Worm (Caenorhabditis elegans) whole organism, L3 larva: ENCODE measurements around the gene H39E20.1.

ENCODE experiments used
- R02D3.7 ChIP-seq: fragments of 150-350 bp; optimal IDR thresholded peaks from 2 replicates; lab custom pipeline; 2014; ENCODE audit warnings: missing biosample characterization, missing genetic modification characterization
- ZK546.5 ChIP-seq: sonication (generic microtip); optimal IDR thresholded peaks from 2 replicates; lab custom pipeline; 2017; ENCODE audit warnings: missing biosample characterization, missing genetic modification characterization
- aly-2 ChIP-seq: fragments of 150-350 bp; optimal IDR thresholded peaks from 2 replicates; lab custom pipeline; 2014; ENCODE audit warnings: missing biosample characterization, missing genetic modification characterization
- ama-1 ChIP-seq: fragments of 150-350 bp; optimal IDR thresholded peaks from 2 replicates; lab custom pipeline; 2018
- ceh-16 ChIP-seq: sonication (generic microtip); optimal IDR thresholded peaks from 2 replicates; lab custom pipeline; 2017; ENCODE audit warnings: missing biosample characterization, missing genetic modification characterization
- ceh-28 ChIP-seq: fragments of 150-350 bp; optimal IDR thresholded peaks from 2 replicates; lab custom pipeline; 2014; ENCODE audit warnings: missing biosample characterization, missing genetic modification reagents, missing genetic modification characterization
- ceh-82 ChIP-seq: fragments of 150-350 bp; optimal IDR thresholded peaks from 2 replicates; lab custom pipeline; 2014; ENCODE audit warnings: missing biosample characterization, missing genetic modification characterization
- ceh-9 ChIP-seq: sonication (generic microtip); optimal IDR thresholded peaks from 2 replicates; lab custom pipeline; 2018; ENCODE audit warnings: missing biosample characterization, missing genetic modification characterization
- daf-12 ChIP-seq: fragments of 150-350 bp; optimal IDR thresholded peaks from 2 replicates; lab custom pipeline; 2014; ENCODE audit warnings: missing biosample characterization, missing genetic modification reagents, missing genetic modification characterization
- egl-27 ChIP-seq: sonication (generic microtip); optimal IDR thresholded peaks from 4 replicates; lab custom pipeline; 2017; ENCODE audit warnings: missing biosample characterization, missing genetic modification reagents, missing genetic modification characterization
- egl-5 ChIP-seq: fragments of 150-350 bp; optimal IDR thresholded peaks from 2 replicates; lab custom pipeline; 2017; ENCODE audit warnings: missing biosample characterization, missing genetic modification reagents, missing genetic modification characterization, inconsistent platforms
- elt-1 ChIP-seq: fragments of 150-350 bp; optimal IDR thresholded peaks from 2 replicates; lab custom pipeline; 2014; ENCODE audit warnings: missing biosample characterization, missing genetic modification characterization
- elt-2 ChIP-seq: sonication (generic microtip); optimal IDR thresholded peaks from 2 replicates; lab custom pipeline; 2016; ENCODE audit warnings: missing genetic modification reagents, mild to moderate bottlenecking, missing genetic modification characterization, missing compliant biosample characterization
- elt-3 ChIP-seq, 3 experiments: fragments of 150-350 bp in 1 of 3; sonication (generic microtip) in 2 of 3; optimal IDR thresholded peaks; 2 replicates in 2 of 3; 4 replicates in 1 of 3; lab custom pipeline; 2014 to 2017; ENCODE audit warnings: missing biosample characterization in 3 of 3, missing genetic modification characterization in 3 of 3
- eor-1 ChIP-seq, 2 experiments: fragments of 150-350 bp; optimal IDR thresholded peaks; 2 replicates each; lab custom pipeline; 2014 to 2018; ENCODE audit warnings: missing biosample characterization in 2 of 2, missing genetic modification characterization in 2 of 2
- fkh-10 ChIP-seq: sonication (generic microtip); optimal IDR thresholded peaks from 2 replicates; lab custom pipeline; 2017; ENCODE audit warnings: missing biosample characterization, missing genetic modification reagents, missing genetic modification characterization
- fkh-2 ChIP-seq: fragments of 150-350 bp; optimal IDR thresholded peaks from 2 replicates; lab custom pipeline; 2014; ENCODE audit warnings: missing biosample characterization, missing genetic modification reagents, missing genetic modification characterization
- fos-1 ChIP-seq: fragments of 150-350 bp; optimal IDR thresholded peaks from 2 replicates; lab custom pipeline; 2014; ENCODE audit warnings: missing biosample characterization, missing genetic modification characterization
- hmg-11 ChIP-seq: sonication (generic microtip); optimal IDR thresholded peaks from 2 replicates; lab custom pipeline; 2016; ENCODE audit warnings: missing genetic modification characterization, missing compliant biosample characterization
- jun-1 ChIP-seq: fragments of 150-350 bp; optimal IDR thresholded peaks from 2 replicates; lab custom pipeline; 2014; ENCODE audit warnings: missing biosample characterization, missing genetic modification reagents, missing genetic modification characterization
- lin-15B ChIP-seq: fragments of 150-350 bp; optimal IDR thresholded peaks from 2 replicates; lab custom pipeline; 2014; ENCODE audit warnings: missing biosample characterization, missing genetic modification characterization
- lin-39 ChIP-seq: fragments of 150-350 bp; optimal IDR thresholded peaks from 2 replicates; lab custom pipeline; 2018; ENCODE audit warnings: missing biosample characterization, missing genetic modification reagents, missing genetic modification characterization
- lsy-12 ChIP-seq: sonication (generic microtip); optimal IDR thresholded peaks from 2 replicates; lab custom pipeline; 2016; ENCODE audit warnings: mild to moderate bottlenecking, missing genetic modification characterization, missing compliant biosample characterization
- mdl-1 ChIP-seq: fragments of 150-350 bp; optimal IDR thresholded peaks from 2 replicates; lab custom pipeline; 2014; ENCODE audit warnings: missing biosample characterization, missing genetic modification characterization
- mml-1 ChIP-seq: fragments of 150-350 bp; sonication (generic microtip); optimal IDR thresholded peaks from 3 replicates; lab custom pipeline; 2014; ENCODE audit warnings: missing biosample characterization, missing genetic modification characterization
- nfya-1 ChIP-seq: sonication (generic microtip); optimal IDR thresholded peaks from 2 replicates; lab custom pipeline; 2017; ENCODE audit warnings: missing genetic modification characterization, mild to moderate bottlenecking, missing compliant biosample characterization, antibody characterized with exemption, moderate library complexity; ENCODE audit not compliant: insufficient read depth
- nhr-11 ChIP-seq: fragments of 150-350 bp; optimal IDR thresholded peaks from 2 replicates; lab custom pipeline; 2014; ENCODE audit warnings: missing biosample characterization, missing genetic modification characterization
- nhr-12 ChIP-seq: fragments of 150-350 bp; optimal IDR thresholded peaks from 2 replicates; lab custom pipeline; 2014; ENCODE audit warnings: missing biosample characterization, missing genetic modification characterization
- nhr-23 ChIP-seq: fragments of 150-350 bp; optimal IDR thresholded peaks from 2 replicates; lab custom pipeline; 2014; ENCODE audit warnings: missing biosample characterization, missing genetic modification reagents, missing genetic modification characterization
- nhr-237 ChIP-seq: fragments of 150-350 bp; optimal IDR thresholded peaks from 2 replicates; lab custom pipeline; 2014; ENCODE audit warnings: missing biosample characterization, missing genetic modification characterization
- nhr-25 ChIP-seq: sonication (generic microtip); optimal IDR thresholded peaks from 2 replicates; lab custom pipeline; 2017; ENCODE audit warnings: missing biosample characterization, missing genetic modification characterization
- nhr-28 ChIP-seq: fragments of 150-350 bp; optimal IDR thresholded peaks from 2 replicates; lab custom pipeline; 2014; ENCODE audit warnings: missing biosample characterization, missing genetic modification characterization
- nhr-43 ChIP-seq: sonication (generic microtip); optimal IDR thresholded peaks from 2 replicates; lab custom pipeline; 2016; ENCODE audit warnings: mild to moderate bottlenecking, missing genetic modification characterization, missing compliant biosample characterization; ENCODE audit not compliant: poor library complexity, severe bottlenecking
- nhr-67 ChIP-seq: fragments of 150-350 bp; optimal IDR thresholded peaks from 2 replicates; lab custom pipeline; 2014; ENCODE audit warnings: missing biosample characterization, missing genetic modification characterization
- nhr-76 ChIP-seq: fragments of 150-350 bp; sonication (generic microtip); optimal IDR thresholded peaks from 5 replicates; lab custom pipeline; 2014; ENCODE audit warnings: missing biosample characterization, missing genetic modification characterization
- nhr-77 ChIP-seq: fragments of 150-350 bp; optimal IDR thresholded peaks from 2 replicates; lab custom pipeline; 2014; ENCODE audit warnings: missing biosample characterization, missing genetic modification characterization
- pha-4 ChIP-seq: fragments of 150-350 bp; optimal IDR thresholded peaks from 2 replicates; lab custom pipeline; 2014; ENCODE audit warnings: missing biosample characterization, missing genetic modification reagents, missing genetic modification characterization
- pqm-1 ChIP-seq: fragments of 150-350 bp; optimal IDR thresholded peaks from 2 replicates; lab custom pipeline; 2017; ENCODE audit warnings: missing biosample characterization, missing genetic modification characterization, inconsistent platforms
- sea-2 ChIP-seq: fragments of 150-350 bp; sonication (generic microtip); optimal IDR thresholded peaks from 4 replicates; lab custom pipeline; 2014; ENCODE audit warnings: missing biosample characterization, missing genetic modification reagents, missing genetic modification characterization
- skn-1 ChIP-seq: fragments of 150-350 bp; optimal IDR thresholded peaks from 2 replicates; lab custom pipeline; 2014; ENCODE audit warnings: missing biosample characterization, missing genetic modification characterization
- snpc-4 ChIP-seq: fragments of 150-350 bp; optimal IDR thresholded peaks from 2 replicates; lab custom pipeline; 2014; ENCODE audit warnings: missing biosample characterization, missing genetic modification characterization
- tbx-2 ChIP-seq: sonication (generic microtip); optimal IDR thresholded peaks from 2 replicates; lab custom pipeline; 2016; ENCODE audit warnings: mild to moderate bottlenecking, missing genetic modification characterization, missing compliant biosample characterization
- unc-39 ChIP-seq: sonication (generic microtip); optimal IDR thresholded peaks from 4 replicates; lab custom pipeline; 2017; ENCODE audit warnings: missing biosample characterization, missing genetic modification characterization
- unc-62 ChIP-seq: fragments of 150-350 bp; sonication (generic microtip); optimal IDR thresholded peaks from 4 replicates; lab custom pipeline; 2014; ENCODE audit warnings: missing biosample characterization, missing genetic modification reagents, missing genetic modification characterization
- zag-1 ChIP-seq: fragments of 150-350 bp; optimal IDR thresholded peaks from 2 replicates; lab custom pipeline; 2014; ENCODE audit warnings: missing biosample characterization, missing genetic modification characterization
- ztf-11 ChIP-seq: fragments of 150-350 bp; optimal IDR thresholded peaks from 2 replicates; lab custom pipeline; 2014; ENCODE audit warnings: missing biosample characterization, missing genetic modification characterization
- ztf-4 ChIP-seq: fragments of 150-350 bp; optimal IDR thresholded peaks from 2 replicates; lab custom pipeline; 2014; ENCODE audit warnings: missing biosample characterization, missing genetic modification characterization

H39E20.1 gene

ce11 chrX:1397516-1397915 lies at the start of gene H39E20.1:
Gene H39E20.1, minus strand, starts transcription at chrX:1397616.
- TF ChIP-seq jun-1 (tag; lab: Kevin White, UChicago) (no peak), nhr-67 (tag; lab: Kevin White, UChicago) (no peak)

DNA sequence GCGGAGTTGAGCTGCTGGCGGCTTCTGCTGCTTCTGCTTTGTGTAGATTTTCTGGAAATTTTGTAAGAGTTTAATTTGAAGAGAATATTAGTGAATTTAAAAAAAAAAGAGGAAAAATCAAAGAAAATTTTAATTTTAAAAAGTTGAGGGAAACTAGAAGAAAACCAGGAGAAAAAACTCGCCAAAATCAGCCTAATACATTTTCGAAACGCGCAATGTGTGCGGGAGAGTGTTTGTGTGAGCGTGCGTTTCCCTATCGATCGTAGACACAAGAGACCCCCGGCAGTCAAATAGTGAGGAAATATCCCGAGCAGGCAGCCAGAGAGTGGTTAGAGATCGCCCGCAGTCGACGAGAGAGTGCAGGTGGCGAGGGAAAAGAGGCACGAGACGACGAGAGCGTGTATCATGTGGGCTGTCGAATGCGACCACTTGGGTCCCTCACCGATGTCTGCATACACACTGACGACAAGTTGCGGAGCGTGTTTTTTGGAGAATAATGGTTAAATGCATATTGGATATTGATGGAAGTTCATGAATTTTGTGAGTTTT lies 49.3 kb upstream of the H39E20.1 start, which contains the start of gene zfp-3:
Gene zfp-3 (minus strand): TSS at position 51 of the 549 bp plus-strand sequence.
- TF ChIP-seq pqm-1 (tag; lab: Kevin White, UChicago), result peak; percentile 81
- peak; percentile 87 for TF ChIP-seq tbx-2
- peak; percentile 88 for TF ChIP-seq fkh-10
- peak; percentile 83 for TF ChIP-seq lsy-12 (tag; lab: Kevin White, UChicago)
- no peak for TF ChIP-seq nhr-237 (tag; lab: Kevin White, UChicago)
- peak; percentile 91 for TF ChIP-seq skn-1 (tag; lab: Kevin White, UChicago)
- TF ChIP-seq fos-1, result peak; percentile 73
- TF ChIP-seq egl-5 (tag; lab: Kevin White, UChicago), result peak; percentile 79
- no peak for TF ChIP-seq eor-1 (tag; optimal IDR thresholded peaks at IDR 0.05; lab: Kevin White, UChicago)
- TF ChIP-seq lin-15B (tag; lab: Kevin White, UChicago), result peak; percentile 87
- TF ChIP-seq nhr-12 (tag; lab: Kevin White, UChicago), result no peak
- TF ChIP-seq jun-1 (tag; lab: Kevin White, UChicago), result peak; percentile 98
- TF ChIP-seq egl-27 (tag; lab: Kevin White, UChicago), result peak; percentile 89
- TF ChIP-seq ztf-4 (tag; lab: Kevin White, UChicago), result no peak
- TF ChIP-seq nhr-23 (tag; lab: Kevin White, UChicago), result peak; percentile 93
- TF ChIP-seq nhr-77 (tag; lab: Kevin White, UChicago), result peak; percentile 77
- TF ChIP-seq mdl-1 (tag; lab: Kevin White, UChicago), result peak; percentile 91
- TF ChIP-seq ama-1 (lab: Kevin White, UChicago), result peak; percentile 62
- no peak for TF ChIP-seq nhr-76 (tag; lab: Kevin White, UChicago)
- no peak for TF ChIP-seq ceh-9 (tag; lab: Kevin White, UChicago)
- TF ChIP-seq ceh-82 (tag; lab: Kevin White, UChicago), result peak; percentile 76
- TF ChIP-seq elt-2 (tag; lab: Kevin White, UChicago), result peak; percentile 82
- no peak for TF ChIP-seq zag-1 (tag; lab: Kevin White, UChicago)
- TF ChIP-seq nhr-11, result peak; percentile 71
- no peak for TF ChIP-seq ztf-11 (tag; lab: Kevin White, UChicago)
- peak; percentile 78 for TF ChIP-seq R02D3.7
- peak; percentile 17 for TF ChIP-seq mml-1 (tag; lab: Kevin White, UChicago)
- no peak for TF ChIP-seq ceh-16
- peak; percentile 99 for TF ChIP-seq hmg-11 (tag; lab: Kevin White, UChicago)
- no peak for TF ChIP-seq nhr-67 (tag; lab: Kevin White, UChicago)
- peak; percentile 97 for TF ChIP-seq nfya-1
- no peak for TF ChIP-seq fkh-2 (tag; lab: Kevin White, UChicago)
- TF ChIP-seq unc-39 (tag; lab: Kevin White, UChicago), result no peak
- no peak for TF ChIP-seq daf-12 (tag; lab: Kevin White, UChicago)
- peak; percentile 95 for TF ChIP-seq ceh-28 (tag; lab: Kevin White, UChicago)
- TF ChIP-seq aly-2 (tag; lab: Kevin White, UChicago), result no peak
- peak; percentile 97 for TF ChIP-seq lin-39 (tag; lab: Kevin White, UChicago)
- peak in 1 of 3 experiments; percentile 20 for TF ChIP-seq elt-3 (tag; optimal IDR thresholded peaks at IDR 0.05; lab: Kevin White, UChicago)
- TF ChIP-seq elt-1, result peak; percentile 61
- no peak for TF ChIP-seq nhr-28
- peak; percentile 82 for TF ChIP-seq snpc-4
- TF ChIP-seq pha-4 (tag; lab: Kevin White, UChicago), result peak; percentile 96
- peak; percentile 86 for TF ChIP-seq nhr-43
- peak; percentile 90 for TF ChIP-seq unc-62 (GFP tag; lab: Kevin White, UChicago)
- peak; percentile 78 for TF ChIP-seq sea-2 (GFP tag; lab: Kevin White, UChicago)
- peak; percentile 14 for TF ChIP-seq ZK546.5 (tag; lab: Kevin White, UChicago)
- TF ChIP-seq nhr-25 (tag; lab: Kevin White, UChicago), result peak; percentile 93
- TF ChIP-seq, all 47 proteins: peak for 32
